Worm (Caenorhabditis elegans): Measurements from ENCODE around the gene srsx-11.
A peak's percentile ranks its signal among the peaks of the same experiment; 100 is the strongest.

srsx-11 gene

ce11 chrV:5016728-5017127 is 37.8 kb upstream of the srsx-11 start:
- TF ChIP-seq ces-1 (GFP tag; optimal IDR thresholded peaks at IDR 0.05): peak; percentile 33
- TF ChIP-seq mep-1 (tag; optimal IDR thresholded peaks at IDR 0.05): no peak
- TF ChIP-seq elt-1 (tag; optimal IDR thresholded peaks at IDR 0.05; ENCODE audit: borderline replicate concordance, insufficient read depth): no peak

ce11 chrV:5012193-5012853 is 33.4 kb upstream of the srsx-11 start, which contains the start of gene srr-6:
Gene srr-6 (plus strand): TSS chrV:5012803.
- no peak for TF ChIP-seq unc-39 (tag; optimal IDR thresholded peaks at IDR 0.05)
- no peak for TF ChIP-seq sptf-1 (tag; optimal IDR thresholded peaks at IDR 0.05)
- no peak for TF ChIP-seq mab-5 (tag; optimal IDR thresholded peaks at IDR 0.05)
- TF ChIP-seq bed-3 (GFP tag; optimal IDR thresholded peaks at IDR 0.05): no peak
- TF ChIP-seq pha-4 (tag; optimal IDR thresholded peaks at IDR 0.05): no peak
- no peak for TF ChIP-seq ztf-11 (tag; optimal IDR thresholded peaks at IDR 0.05)
- TF ChIP-seq ceh-43 (GFP tag; optimal IDR thresholded peaks at IDR 0.05): no peak

ce11 chrV:5001386-5001785 is 22.4 kb upstream of the srsx-11 start, which contains the start of gene srr-8:
Gene srr-8 (plus strand): TSS chrV:5001686.
- TF ChIP-seq lin-13 (tag; optimal IDR thresholded peaks at IDR 0.05) (no peak), flh-1 (GFP tag; optimal IDR thresholded peaks at IDR 0.05) (no peak), nhr-12 (tag; optimal IDR thresholded peaks at IDR 0.05) (no peak), ces-1 (GFP tag; optimal IDR thresholded peaks at IDR 0.05) (no peak), lin-32 (GFP tag; optimal IDR thresholded peaks at IDR 0.05) (no peak), pha-4 (tag; optimal IDR thresholded peaks at IDR 0.05) (no peak), mab-5 (tag; optimal IDR thresholded peaks at IDR 0.05) (no peak), nhr-28 (tag; optimal IDR thresholded peaks at IDR 0.05) (no peak), nhr-237 (tag; optimal IDR thresholded peaks at IDR 0.05) (no peak), ceh-39 (tag; optimal IDR thresholded peaks at IDR 0.05) (no peak), mls-2 (tag; optimal IDR thresholded peaks at IDR 0.05) (no peak), blmp-1 (tag; optimal IDR thresholded peaks at IDR 0.05) (no peak), unc-120 (tag; optimal IDR thresholded peaks at IDR 0.05; ENCODE audit: poor library complexity, severe bottlenecking) (no peak), unc-62 (GFP tag; optimal IDR thresholded peaks at IDR 0.05) (no peak), ztf-11 (tag; optimal IDR thresholded peaks at IDR 0.05) (no peak), drap-1 (GFP tag; optimal IDR thresholded peaks at IDR 0.05) (no peak), zip-8 (tag; optimal IDR thresholded peaks at IDR 0.05) (no peak), unc-39 (tag; optimal IDR thresholded peaks at IDR 0.05) (no peak), snpc-4 (tag; optimal IDR thresholded peaks at IDR 0.05) (no peak), sem-2 (GFP tag; optimal IDR thresholded peaks at IDR 0.05) (no peak)

ce11 chrV:5000406-5000805 is 21.4 kb upstream of the srsx-11 start, which contains the start of gene ugt-7:
Gene ugt-7 (minus strand): TSS chrV:5000566.
- no peak for TF ChIP-seq nhr-237 (tag; optimal IDR thresholded peaks at IDR 0.05)
- no peak for TF ChIP-seq cnd-1 (tag; optimal IDR thresholded peaks at IDR 0.05)
- no peak for TF ChIP-seq elt-1 (tag; optimal IDR thresholded peaks at IDR 0.05; ENCODE audit: borderline replicate concordance, insufficient read depth)
- TF ChIP-seq bed-3 (GFP tag; optimal IDR thresholded peaks at IDR 0.05): no peak
- TF ChIP-seq sptf-1 (tag; optimal IDR thresholded peaks at IDR 0.05): no peak
- no peak for TF ChIP-seq ceh-83 (GFP tag; optimal IDR thresholded peaks at IDR 0.05)
- no peak for TF ChIP-seq flh-1 (GFP tag; optimal IDR thresholded peaks at IDR 0.05)

ce11 chrV:4995155-4995554 is 16.2 kb upstream of the srsx-11 start, which contains the start of gene ncx-9:
Gene ncx-9 (minus strand): TSS chrV:4995255.
- TF ChIP-seq unc-120 (tag; optimal IDR thresholded peaks at IDR 0.05; ENCODE audit: poor library complexity, severe bottlenecking) (no peak), cnd-1 (tag; optimal IDR thresholded peaks at IDR 0.05) (no peak), elt-3 (tag; optimal IDR thresholded peaks at IDR 0.05) (no peak), unc-39 (tag; optimal IDR thresholded peaks at IDR 0.05) (no peak), nhr-76 (tag; optimal IDR thresholded peaks at IDR 0.05) (no peak), ceh-43 (GFP tag; optimal IDR thresholded peaks at IDR 0.05) (no peak), lin-32 (GFP tag; optimal IDR thresholded peaks at IDR 0.05) (no peak), ceh-83 (GFP tag; optimal IDR thresholded peaks at IDR 0.05) (no peak), drap-1 (GFP tag; optimal IDR thresholded peaks at IDR 0.05) (no peak), hlh-1 (tag; optimal IDR thresholded peaks at IDR 0.05) (no peak), ham-2 (GFP tag; optimal IDR thresholded peaks at IDR 0.05) (no peak), bed-3 (GFP tag; optimal IDR thresholded peaks at IDR 0.05) (no peak), ces-1 (GFP tag; optimal IDR thresholded peaks at IDR 0.05) (no peak), sptf-1 (tag; optimal IDR thresholded peaks at IDR 0.05) (no peak), nhr-2 (tag; optimal IDR thresholded peaks at IDR 0.05) (no peak), mls-2 (tag; optimal IDR thresholded peaks at IDR 0.05) (no peak), blmp-1 (tag; optimal IDR thresholded peaks at IDR 0.05) (no peak), zip-8 (tag; optimal IDR thresholded peaks at IDR 0.05) (no peak)
